Worm (Caenorhabditis elegans) whole organism, young adult: ENCODE measurements around the gene F28A10.7.

Experiments
- D2030.7 ChIP-seq: fragments of 200-800 bp; sonication (Bioruptor generic); IDR thresholded peaks from 2 replicates; pipeline ENCODE4 v1.3.6; 2022; ENCODE audit warnings: missing genetic modification reagents, missing genetic modification characterization, missing compliant biosample characterization
- F52B5.7 ChIP-seq: sonication (generic microtip); optimal IDR thresholded peaks from 2 replicates; lab custom pipeline; 2016; ENCODE audit warnings: mild to moderate bottlenecking, missing genetic modification characterization, missing compliant biosample characterization
- F55B11.4 ChIP-seq: sonication (generic microtip); optimal IDR thresholded peaks from 2 replicates; lab custom pipeline; 2016; ENCODE audit warnings: missing compliant biosample characterization, missing genetic modification characterization, borderline replicate concordance; ENCODE audit not compliant: insufficient read depth
- Y53F4B.3 ChIP-seq: fragments of 200-800 bp; sonication (Bioruptor generic); IDR thresholded peaks from 2 replicates; pipeline ENCODE4 v1.3.6; 2022; ENCODE audit warnings: missing genetic modification reagents, missing genetic modification characterization, missing compliant biosample characterization
- attf-3 ChIP-seq: fragments of 200-800 bp; sonication (Bioruptor generic); conservative IDR thresholded peaks from 2 replicates; pipeline ENCODE4 v1.3.6; 2022; ENCODE audit warnings: missing genetic modification reagents, missing genetic modification characterization, missing compliant biosample characterization
- attf-6 ChIP-seq: fragments of 200-800 bp; sonication (Bioruptor generic); IDR thresholded peaks from 2 replicates; pipeline ENCODE4 v1.3.6; 2022; ENCODE audit warnings: missing genetic modification reagents, missing genetic modification characterization, missing compliant biosample characterization
- cebp-1 ChIP-seq, 2 experiments: fragments of 200-800 bp in 1 of 2; sonication (Bioruptor generic) in 1 of 2; sonication (generic microtip) in 1 of 2; IDR thresholded peaks in 1 of 2; optimal IDR thresholded peaks in 1 of 2; 2 replicates each; pipeline versions ENCODE4 v1.3.6 to Lab custom; 2017 to 2022; ENCODE audit warnings: missing compliant biosample characterization in 2 of 2, missing genetic modification characterization in 2 of 2, mild to moderate bottlenecking in 1 of 2, missing genetic modification reagents in 1 of 2, moderate library complexity in 1 of 2
- hsf-1 ChIP-seq: fragments of 200-800 bp; sonication (Bioruptor generic); IDR thresholded peaks from 2 replicates; pipeline ENCODE4 v1.3.6; 2022; ENCODE audit warnings: missing genetic modification reagents, missing genetic modification characterization, missing compliant biosample characterization
- snpc-1.3 ChIP-seq: sonication (generic microtip); optimal IDR thresholded peaks from 2 replicates; lab custom pipeline; 2017; ENCODE audit warnings: missing genetic modification characterization, mild to moderate bottlenecking, missing compliant biosample characterization, antibody characterized with exemption, moderate library complexity, missing genotype, missing genetic modification reagents; ENCODE audit not compliant: insufficient read depth
- sptf-2 ChIP-seq: fragments of 200-800 bp; sonication (Bioruptor generic); optimal IDR thresholded peaks from 2 replicates; lab custom pipeline; 2018; ENCODE audit warnings: mild to moderate bottlenecking, missing genetic modification characterization, missing compliant biosample characterization

DNA sequence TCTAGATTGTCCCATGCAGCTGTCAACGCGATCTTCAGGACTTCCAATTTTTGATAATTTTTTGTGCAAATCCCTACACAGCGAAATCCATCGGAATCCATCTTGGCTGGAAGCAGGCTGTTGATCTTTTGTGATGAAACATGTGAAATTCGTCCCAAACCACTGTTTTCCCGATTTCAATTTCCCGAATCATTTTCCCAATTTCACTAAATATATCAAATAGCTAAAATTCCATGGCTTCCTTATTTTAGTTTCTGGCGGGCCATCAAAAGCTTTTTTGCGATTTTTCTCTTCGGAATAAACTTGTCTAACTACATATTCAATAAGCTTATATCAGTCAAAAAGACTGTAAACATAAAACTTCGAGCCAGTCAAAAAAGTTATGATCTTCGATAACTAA is 24.0 kb downstream of the F28A10.7 start, which contains the start of gene F46F5.8:
- TF ChIP-seq F55B11.4 (tag; lab: Kevin White, UChicago) (no peak), Y53F4B.3 (GFP tag; lab: Robert Waterston, UW) (no peak), attf-6 (GFP tag; lab: Robert Waterston, UW) (no peak), D2030.7 (GFP tag; lab: Robert Waterston, UW) (no peak), F52B5.7 (tag; lab: Kevin White, UChicago) (no peak), snpc-1.3 (tag; lab: Kevin White, UChicago) (no peak), hsf-1 (GFP tag; lab: Robert Waterston, UW) (no peak), sptf-2 (GFP tag; lab: Kevin White, UChicago) (no peak), cebp-1 (GFP tag; IDR thresholded peaks at IDR 0.05; lab: Robert Waterston, UW) (no peak), cebp-1 (tag; optimal IDR thresholded peaks at IDR 0.05; lab: Kevin White, UChicago) (no peak), attf-3 (no peak)
